Fruit fly (Drosophila melanogaster): ENCODE measurements around the gene CG4593.

The CG4593 gene

dm6 chrX:7001135-7001769, 12.4 kb upstream of the CG4593 start (continued):
- TF ChIP-seq CG32006 (GFP tag; optimal IDR thresholded peaks at IDR 0.05) (peak; percentile 61), Hr39 (GFP tag; optimal IDR thresholded peaks at IDR 0.05) (peak; percentile 36), Eip78C (GFP tag) (peak; percentile 74), fkh (GFP tag; optimal IDR thresholded peaks at IDR 0.05) (no peak), achi (GFP tag; optimal IDR thresholded peaks at IDR 0.05) (peak; percentile 40), Met (GFP tag; optimal IDR thresholded peaks at IDR 0.05) (peak; percentile 64), CG11294 (GFP tag; IDR thresholded peaks at IDR 0.05) (no peak), CG11902 (GFP tag; optimal IDR thresholded peaks at IDR 0.05) (no peak), Hr38 (GFP tag; optimal IDR thresholded peaks at IDR 0.05) (no peak), CG8119 (GFP tag; IDR thresholded peaks at IDR 0.05) (0 out of 3 replicates have a peak, but pooled peaks have one; percentile 35), dac (GFP tag; optimal IDR thresholded peaks at IDR 0.05) (no peak), salr (GFP tag; optimal IDR thresholded peaks at IDR 0.05) (peak in 1 of 2 experiments; percentile 33), topi (GFP tag; optimal IDR thresholded peaks at IDR 0.05) (peak; percentile 62), CG8319 (GFP tag; optimal IDR thresholded peaks at IDR 0.05) (no peak), Smox (GFP tag; optimal IDR thresholded peaks at IDR 0.05) (peak; percentile 20), CG10631 (GFP tag; optimal IDR thresholded peaks at IDR 0.05) (no peak)

- TF ChIP-seq fkh (GFP tag; optimal IDR thresholded peaks at IDR 0.05) (peak; percentile 98), Met (GFP tag; optimal IDR thresholded peaks at IDR 0.05) (peak; percentile 3), Blimp-1 (GFP tag; optimal IDR thresholded peaks at IDR 0.05) (no peak), svp (GFP tag) (peak; percentile 30), Eip78C (GFP tag) (peak; percentile 31), fd59A (GFP tag; optimal IDR thresholded peaks at IDR 0.05) (no peak)
Observed at dm6 chrX:7004101-7004700, 9.5 kb upstream of the CG4593 start.

- TF ChIP-seq Sox14 (GFP tag; optimal IDR thresholded peaks at IDR 0.05) (no peak), fd59A (GFP tag; optimal IDR thresholded peaks at IDR 0.05) (no peak), fkh (GFP tag; optimal IDR thresholded peaks at IDR 0.05) (no peak), fd85E (GFP tag; optimal IDR thresholded peaks at IDR 0.05) (no peak), Hr4 (GFP tag; optimal IDR thresholded peaks at IDR 0.05) (no peak)
Observed at dm6 chrX:7005444-7005843, 8.2 kb upstream of the CG4593 start.

- peak; percentile 12 for TF ChIP-seq vri (GFP tag; optimal IDR thresholded peaks at IDR 0.05)
- peak; percentile 0 for TF ChIP-seq net (GFP tag; optimal IDR thresholded peaks at IDR 0.05)
- TF ChIP-seq esn (GFP tag; optimal IDR thresholded peaks at IDR 0.05) = peak; percentile 49
- TF ChIP-seq svp (GFP tag) = peak; percentile 26
- peak; percentile 30 for TF ChIP-seq achi (GFP tag; optimal IDR thresholded peaks at IDR 0.05)
- TF ChIP-seq CG8119 (GFP tag; IDR thresholded peaks at IDR 0.05) = no peak
- TF ChIP-seq CG15336 (GFP tag; IDR thresholded peaks at IDR 0.05) = no peak
- peak; percentile 51 for TF ChIP-seq Met (GFP tag; optimal IDR thresholded peaks at IDR 0.05)
- peak; percentile 19 for TF ChIP-seq Hr39 (GFP tag; optimal IDR thresholded peaks at IDR 0.05)
- no peak for TF ChIP-seq Hr4 (GFP tag; optimal IDR thresholded peaks at IDR 0.05)
- TF ChIP-seq CG6854 (GFP tag; optimal IDR thresholded peaks at IDR 0.05) = no peak
- peak; percentile 37 for TF ChIP-seq pdm3 (GFP tag; optimal IDR thresholded peaks at IDR 0.05)
- peak; percentile 24 for TF ChIP-seq CG10631 (GFP tag; optimal IDR thresholded peaks at IDR 0.05)
- peak; percentile 29 for TF ChIP-seq Smox (GFP tag; optimal IDR thresholded peaks at IDR 0.05)
- TF ChIP-seq CG6163 (GFP tag; IDR thresholded peaks at IDR 0.05) = peak; percentile 19; the same call in 1 of the 3 replicates
- no peak for TF ChIP-seq CG7368 (GFP tag; optimal IDR thresholded peaks at IDR 0.05)
- TF ChIP-seq CG3032 (tag; optimal IDR thresholded peaks at IDR 0.05) = peak; percentile 27
- TF ChIP-seq dsx (GFP tag; optimal IDR thresholded peaks at IDR 0.05; ENCODE audit: poor library complexity, severe bottlenecking) = peak; percentile 6
- peak; percentile 37 for TF ChIP-seq topi (GFP tag; optimal IDR thresholded peaks at IDR 0.05)
- TF ChIP-seq CG6792 (GFP tag; optimal IDR thresholded peaks at IDR 0.05) = peak; percentile 1
- peak; percentile 26 for TF ChIP-seq OdsH (GFP tag; optimal IDR thresholded peaks at IDR 0.05)
- TF ChIP-seq Sox102F (GFP tag; optimal IDR thresholded peaks at IDR 0.05) = peak; percentile 30
- TF ChIP-seq spab (GFP tag; optimal IDR thresholded peaks at IDR 0.05) = no peak
- peak; percentile 19 for TF ChIP-seq CG31627 (GFP tag; optimal IDR thresholded peaks at IDR 0.05)
- TF ChIP-seq CG34406 (GFP tag; optimal IDR thresholded peaks at IDR 0.05) = peak; percentile 6
- TF ChIP-seq Gug (GFP tag; IDR thresholded peaks at IDR 0.05) = no peak
- TF ChIP-seq Eip78C (GFP tag) = peak; percentile 76
- TF ChIP-seq CG10669 (GFP tag; optimal IDR thresholded peaks at IDR 0.05) = peak; percentile 19
Observed at dm6 chrX:7007693-7008092, 6.0 kb upstream of the CG4593 start.

Data from whole organism, prepupa.